Fruit fly (Drosophila melanogaster) whole organism, adult: ENCODE results near the gene CG1265.

Experiments
- CG11617 ChIP-seq: fragments of 200-800 bp; sonication (Bioruptor generic); optimal IDR thresholded peaks from 2 replicates; lab custom pipeline; 2017; ENCODE audit warnings: mild to moderate bottlenecking, missing biosample characterization, missing genetic modification reagents, missing genetic modification characterization
- CG12768 ChIP-seq: fragments of 200-800 bp; sonication (Bioruptor generic); optimal IDR thresholded peaks from 2 replicates; lab custom pipeline; 2017; ENCODE audit warnings: missing biosample characterization, missing genetic modification characterization, mild to moderate bottlenecking, moderate library complexity, missing genetic modification reagents
- CG14711 ChIP-seq: fragments of 200-800 bp; sonication (Bioruptor generic); optimal IDR thresholded peaks from 2 replicates; lab custom pipeline; 2018; ENCODE audit warnings: missing biosample characterization, mild to moderate bottlenecking, missing genetic modification characterization, moderate library complexity
- CG1620 ChIP-seq: fragments of 200-800 bp; sonication (Bioruptor generic); optimal IDR thresholded peaks from 2 replicates; lab custom pipeline; 2016; ENCODE audit warnings: missing biosample characterization, missing genetic modification characterization
- CG33017 ChIP-seq: fragments of 200-800 bp; sonication (Bioruptor generic); optimal IDR thresholded peaks from 2 replicates; lab custom pipeline; 2018; ENCODE audit warnings: missing biosample characterization, mild to moderate bottlenecking, missing genetic modification characterization, moderate library complexity
- CG5204 ChIP-seq: fragments of 200-800 bp; sonication (Bioruptor generic); optimal IDR thresholded peaks from 2 replicates; lab custom pipeline; 2016; ENCODE audit warnings: missing biosample characterization, missing genetic modification characterization
- CG7045 ChIP-seq: fragments of 200-800 bp; sonication (Bioruptor generic); optimal IDR thresholded peaks from 2 replicates; lab custom pipeline; 2017; ENCODE audit warnings: missing biosample characterization, mild to moderate bottlenecking, missing genetic modification characterization
- CG7101 ChIP-seq: fragments of 200-800 bp; sonication (Bioruptor generic); optimal IDR thresholded peaks from 2 replicates; lab custom pipeline; 2018; ENCODE audit warnings: missing biosample characterization, mild to moderate bottlenecking, missing genetic modification characterization, moderate library complexity
- Clk ChIP-seq: fragments of 200-800 bp; sonication (Bioruptor generic); optimal IDR thresholded peaks from 2 replicates; lab custom pipeline; 2017; ENCODE audit warnings: missing biosample characterization, missing genetic modification characterization
- Crg-1 ChIP-seq: fragments of 200-800 bp; sonication (Bioruptor generic); optimal IDR thresholded peaks from 2 replicates; lab custom pipeline; 2016; ENCODE audit warnings: missing biosample characterization, missing genetic modification characterization
- Hr96 ChIP-seq: fragments of 200-800 bp; sonication (Bioruptor generic); optimal IDR thresholded peaks from 2 replicates; lab custom pipeline; 2016; ENCODE audit warnings: missing biosample characterization, missing genetic modification characterization
- Mnt ChIP-seq: fragments of 200-800 bp; sonication (Bioruptor generic); optimal IDR thresholded peaks from 2 replicates; lab custom pipeline; 2016; ENCODE audit warnings: missing biosample characterization, mild to moderate bottlenecking, missing genetic modification characterization
- bab1 ChIP-seq: fragments of 200-800 bp; sonication (Bioruptor generic); optimal IDR thresholded peaks from 3 replicates; lab custom pipeline; 2019; ENCODE audit warnings: missing biosample characterization, mild to moderate bottlenecking, missing genetic modification characterization, moderate library complexity
- cic ChIP-seq: fragments of 200-800 bp; sonication (Bioruptor generic); optimal IDR thresholded peaks from 2 replicates; lab custom pipeline; 2017; ENCODE audit warnings: missing biosample characterization, mild to moderate bottlenecking, missing genetic modification characterization, moderate library complexity
- cnc ChIP-seq, 2 experiments: fragments of >200 bp; optimal IDR thresholded peaks; 2 replicates each; lab custom pipeline; 2017
- kay ChIP-seq: fragments of 200-800 bp; sonication (Bioruptor generic); peaks from one replicate; lab custom pipeline; 2016; ENCODE audit warnings: missing biosample characterization, missing genetic modification characterization, borderline replicate concordance
- ovo ChIP-seq: fragments of 200-800 bp; sonication (Bioruptor generic); optimal IDR thresholded peaks from 2 replicates; lab custom pipeline; 2016; ENCODE audit warnings: missing biosample characterization, missing genetic modification characterization
- pad ChIP-seq: fragments of 200-800 bp; sonication (Bioruptor generic); optimal IDR thresholded peaks from 3 replicates; lab custom pipeline; 2017; ENCODE audit warnings: missing biosample characterization, missing genetic modification characterization, mild to moderate bottlenecking, moderate library complexity, missing genetic modification reagents
- tj ChIP-seq: fragments of 200-800 bp; sonication (Bioruptor generic); optimal IDR thresholded peaks from 3 replicates; lab custom pipeline; 2017; ENCODE audit warnings: missing biosample characterization, mild to moderate bottlenecking, missing genetic modification characterization, moderate library complexity
- toe ChIP-seq: fragments of 200-800 bp; sonication (Bioruptor generic); optimal IDR thresholded peaks from 2 replicates; lab custom pipeline; 2016; ENCODE audit warnings: missing biosample characterization, missing genetic modification characterization

Gene CG1265

DNA sequence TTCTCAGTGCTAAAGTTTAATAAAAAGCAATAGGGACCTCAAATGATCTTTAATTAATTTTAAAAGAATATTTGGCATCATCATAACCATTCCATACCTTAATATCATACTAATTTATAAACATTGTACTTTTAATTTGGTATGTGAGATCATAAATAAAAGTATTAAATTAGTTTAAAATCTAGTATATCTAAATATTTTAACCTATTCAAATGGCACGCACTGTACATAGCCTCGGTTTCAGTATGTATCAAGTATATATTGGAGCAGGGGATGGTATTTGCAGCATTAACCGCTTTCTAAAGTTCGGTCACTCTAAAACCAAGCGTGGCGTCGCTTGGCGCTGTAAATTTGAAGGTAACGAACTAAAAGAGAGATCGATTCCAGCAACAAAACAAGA, 12.1 kb upstream of the CG1265 start, which contains the start of gene pav:
pav (plus strand) TSS at position 307 of the 400 bp plus-strand sequence.
- TF ChIP-seq bab1 (peak; percentile 58), CG7101 (peak; percentile 27), CG5204 (GFP tag; lab: Kevin White, UChicago) (no peak), Mnt (GFP tag; lab: Kevin White, UChicago) (peak; percentile 18), CG14711 (tag; lab: Kevin White, UChicago) (peak; percentile 48), CG33017 (peak; percentile 36), pad (no peak)

DNA sequence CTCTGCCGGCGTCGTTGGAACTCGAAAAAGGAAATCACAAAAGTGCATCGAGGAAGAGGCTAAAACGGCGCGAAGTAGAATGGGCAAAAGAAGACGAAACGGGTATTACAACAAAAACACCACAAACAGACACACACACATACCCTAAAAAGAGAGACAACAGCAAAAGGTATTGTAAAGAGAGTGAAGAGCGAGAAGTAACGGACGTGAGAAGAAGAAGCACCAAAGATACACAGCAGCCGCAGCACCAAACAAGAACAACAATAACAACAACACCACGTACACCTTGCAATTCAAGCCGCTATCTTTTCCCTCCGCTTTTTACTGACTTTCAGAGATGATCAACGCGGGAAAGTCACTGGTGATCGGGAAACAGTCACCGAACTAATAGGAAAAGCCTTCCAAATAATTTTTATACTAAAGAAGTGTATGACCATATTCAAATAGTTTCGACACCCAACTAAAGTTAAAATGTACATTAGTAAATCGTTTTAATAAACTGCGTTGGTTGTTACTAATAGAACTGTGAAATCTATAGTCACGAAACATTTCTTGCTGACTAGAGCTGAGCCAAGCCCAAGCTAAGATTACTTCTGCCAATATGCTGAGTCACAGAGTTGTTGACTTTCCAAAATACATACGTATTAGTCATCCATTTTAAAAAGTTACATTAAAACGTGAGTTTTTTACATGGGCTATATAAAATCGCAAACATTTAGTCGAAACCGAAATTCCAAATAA, 2.3 kb upstream of the CG1265 start:
- TF ChIP-seq CG11617 (no peak), Clk (GFP tag; lab: Kevin White, UChicago) (no peak), Crg-1 (no peak), CG7045 (GFP tag; lab: Kevin White, UChicago) (no peak), ovo (peak; percentile 92), Mnt (GFP tag; lab: Kevin White, UChicago) (no peak), CG1620 (GFP tag; lab: Kevin White, UChicago) (no peak), cnc (optimal IDR thresholded peaks at IDR 0.05; lab: Kevin White, UChicago) (peak in 1 of 2 experiments; percentile 43)

DNA sequence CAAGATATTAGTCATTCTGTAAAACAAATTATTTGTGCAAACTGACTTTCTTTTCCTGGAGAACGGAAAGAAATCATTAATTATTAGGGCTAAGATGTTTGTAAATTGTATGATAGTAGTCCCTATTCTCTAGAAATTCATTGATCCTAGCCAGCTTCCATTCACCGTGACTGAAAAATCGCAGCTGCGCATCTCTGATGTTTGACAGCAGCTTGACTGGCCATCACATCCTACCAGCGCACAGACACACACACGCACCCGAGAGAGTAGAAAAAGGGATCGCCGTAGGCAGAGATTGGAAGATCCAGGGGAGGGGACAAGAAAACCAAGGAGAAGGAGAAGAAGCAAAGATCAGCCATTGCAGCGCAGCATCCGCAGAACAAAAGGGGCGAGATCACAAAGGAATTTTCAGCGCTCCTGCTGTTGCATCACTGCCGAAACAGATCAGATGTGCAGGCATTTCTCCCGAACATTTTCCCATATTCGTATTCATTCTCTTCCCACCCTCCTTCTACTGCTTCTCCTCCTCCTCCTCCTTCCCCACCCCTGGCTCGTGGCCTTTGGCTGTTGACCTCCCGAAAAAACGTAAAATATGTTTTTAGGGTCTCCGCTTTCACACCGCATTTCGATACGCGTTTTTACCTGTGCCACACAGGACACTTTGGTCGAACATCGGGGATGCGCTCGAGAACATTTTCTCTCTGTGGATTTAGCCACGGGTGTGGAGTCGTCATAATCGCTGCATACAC, 1.5 kb upstream of the CG1265 start:
- TF ChIP-seq Crg-1: no peak
- no peak for TF ChIP-seq CG7045 (GFP tag; lab: Kevin White, UChicago)
- no peak for TF ChIP-seq ovo
- TF ChIP-seq CG11617: no peak
- TF ChIP-seq CG12768 (GFP tag; lab: Kevin White, UChicago): no peak
- no peak for TF ChIP-seq cic (GFP tag; lab: Kevin White, UChicago)
- no peak for TF ChIP-seq tj (GFP tag; lab: Kevin White, UChicago)
- TF ChIP-seq cnc (optimal IDR thresholded peaks at IDR 0.05; lab: Kevin White, UChicago): no peak
- TF ChIP-seq pad: no peak

DNA sequence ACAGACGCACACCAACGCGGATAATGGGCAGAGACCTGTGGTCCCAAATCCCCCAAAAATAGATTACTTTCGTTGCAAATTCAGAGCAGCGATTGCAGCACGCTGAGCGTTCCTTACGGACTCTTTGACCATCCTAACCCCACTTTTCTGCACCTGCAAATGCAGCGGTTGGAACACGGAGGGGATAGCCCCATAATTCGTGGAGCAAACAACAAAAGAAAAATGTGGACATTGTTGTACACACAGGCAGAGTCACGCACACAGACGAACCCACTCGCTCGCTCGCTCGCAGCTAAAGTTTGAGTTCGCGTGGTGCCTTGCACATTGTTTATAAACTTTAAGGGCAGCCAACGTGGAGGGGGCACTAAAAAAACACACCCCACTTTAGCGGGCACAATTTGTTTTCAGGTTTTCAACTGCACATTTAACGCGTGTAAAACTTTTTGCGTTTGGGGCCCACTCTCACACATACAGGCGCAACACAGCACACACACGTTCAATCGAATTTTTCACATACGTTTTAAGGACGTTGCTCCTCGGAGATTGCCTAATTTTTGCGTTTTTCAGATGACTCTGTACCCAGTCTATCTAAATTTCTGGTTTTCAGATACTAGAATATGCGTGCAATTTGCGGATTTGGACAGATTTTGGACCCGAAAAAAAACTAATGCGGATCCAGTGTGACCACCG, 820 bp upstream of the CG1265 start:
- TF ChIP-seq Mnt (GFP tag; lab: Kevin White, UChicago) (peak; percentile 79), pad (peak; percentile 35), CG7101 (no peak), cic (GFP tag; lab: Kevin White, UChicago) (peak; percentile 4)

DNA sequence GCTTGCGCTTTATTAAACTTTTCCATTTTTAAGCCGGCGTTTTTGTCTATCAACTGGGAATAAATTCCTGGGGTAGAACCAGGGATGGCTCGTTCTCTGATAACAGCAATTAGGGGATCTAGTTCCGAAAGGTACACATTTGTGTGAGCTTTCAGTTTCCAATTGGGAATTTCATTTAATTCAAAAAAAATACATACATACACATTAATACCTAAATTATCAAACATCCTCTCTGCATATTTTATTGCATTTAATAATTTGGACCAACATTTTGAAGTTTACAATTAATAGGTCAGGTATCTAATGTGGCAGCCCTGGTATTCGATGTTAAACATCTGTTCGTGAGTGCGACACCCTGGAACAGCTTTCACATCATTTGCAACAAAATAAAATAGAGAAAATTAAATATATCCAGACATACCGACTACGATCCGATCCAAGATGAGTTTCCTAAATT, 4.6 kb downstream of the CG1265 start, which contains the start of the genes CG15011 and CG1309:
CG15011 (minus strand) TSS at position 51 of the 457 bp plus-strand sequence.
CG1309 (plus strand) TSS at position 329 of the 457 bp plus-strand sequence.
- TF ChIP-seq CG5204 (GFP tag; lab: Kevin White, UChicago): no peak
- TF ChIP-seq CG11617: peak; percentile 86
- TF ChIP-seq CG7101: peak; percentile 84
- TF ChIP-seq Clk (GFP tag; lab: Kevin White, UChicago): peak; percentile 64
- peak; percentile 87 for TF ChIP-seq bab1
- peak; percentile 81 for TF ChIP-seq Hr96 (GFP tag; lab: Kevin White, UChicago)
- peak; percentile 87 for TF ChIP-seq Crg-1
- peak; percentile 60 for TF ChIP-seq tj (GFP tag; lab: Kevin White, UChicago)
- TF ChIP-seq pad: peak; percentile 66
- TF ChIP-seq cic (GFP tag; lab: Kevin White, UChicago): peak; percentile 31
- TF ChIP-seq CG33017: peak; percentile 76
- TF ChIP-seq toe (GFP tag; lab: Kevin White, UChicago): peak; percentile 93
- peak; percentile 81 for TF ChIP-seq CG12768 (GFP tag; lab: Kevin White, UChicago)
- TF ChIP-seq CG14711 (tag; lab: Kevin White, UChicago): peak; percentile 75
- TF ChIP-seq cnc (optimal IDR thresholded peaks at IDR 0.05; lab: Kevin White, UChicago): no peak
- TF ChIP-seq kay: no peak
- peak; percentile 33 for TF ChIP-seq ovo
- TF ChIP-seq Mnt (GFP tag; lab: Kevin White, UChicago): peak; percentile 72
- peak; percentile 74 for TF ChIP-seq CG7045 (GFP tag; lab: Kevin White, UChicago)
- peak; percentile 85 for TF ChIP-seq CG1620 (GFP tag; lab: Kevin White, UChicago)

DNA sequence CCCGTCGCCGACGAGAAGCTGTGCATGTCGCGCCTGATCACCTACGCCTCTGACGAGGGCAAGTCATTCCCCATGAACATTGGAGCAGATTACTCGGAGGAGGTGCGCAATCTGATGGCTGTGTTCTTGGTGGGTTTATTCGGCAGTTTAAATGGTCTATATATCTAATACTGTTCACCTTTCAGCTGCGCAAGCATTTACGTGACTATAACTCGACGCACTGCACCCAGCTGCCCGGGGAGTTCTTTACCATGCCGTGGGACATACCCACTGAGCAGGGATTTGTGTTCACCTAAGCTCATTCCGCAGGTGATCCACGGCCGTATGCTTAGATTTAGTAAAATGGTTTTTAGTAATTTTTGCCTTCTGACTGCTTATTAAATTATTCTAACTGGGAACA, 6.6 kb downstream of the CG1265 start:
- TF ChIP-seq cic (GFP tag; lab: Kevin White, UChicago): no peak
- no peak for TF ChIP-seq tj (GFP tag; lab: Kevin White, UChicago)
- no peak for TF ChIP-seq Mnt (GFP tag; lab: Kevin White, UChicago)
- no peak for TF ChIP-seq bab1
- no peak for TF ChIP-seq toe (GFP tag; lab: Kevin White, UChicago)
- TF ChIP-seq CG33017: no peak
- no peak for TF ChIP-seq CG14711 (tag; lab: Kevin White, UChicago)
